Worm (Caenorhabditis elegans) whole organism, L3 larva: Measurements from ENCODE around the gene dpy-28.
A peak's percentile ranks its signal among the peaks of the same experiment; 100 is the strongest.

ENCODE experiments used
- R02D3.7 ChIP-seq: fragments of 150-350 bp; optimal IDR thresholded peaks from 2 replicates; lab custom pipeline; 2014; ENCODE audit warnings: missing biosample characterization, missing genetic modification characterization
- ama-1 ChIP-seq: fragments of 150-350 bp; optimal IDR thresholded peaks from 2 replicates; lab custom pipeline; 2018
- ceh-28 ChIP-seq: fragments of 150-350 bp; optimal IDR thresholded peaks from 2 replicates; lab custom pipeline; 2014; ENCODE audit warnings: missing biosample characterization, missing genetic modification reagents, missing genetic modification characterization
- ceh-82 ChIP-seq: fragments of 150-350 bp; optimal IDR thresholded peaks from 2 replicates; lab custom pipeline; 2014; ENCODE audit warnings: missing biosample characterization, missing genetic modification characterization
- daf-12 ChIP-seq: fragments of 150-350 bp; optimal IDR thresholded peaks from 2 replicates; lab custom pipeline; 2014; ENCODE audit warnings: missing biosample characterization, missing genetic modification reagents, missing genetic modification characterization
- egl-27 ChIP-seq: sonication (generic microtip); optimal IDR thresholded peaks from 4 replicates; lab custom pipeline; 2017; ENCODE audit warnings: missing biosample characterization, missing genetic modification reagents, missing genetic modification characterization
- egl-5 ChIP-seq: fragments of 150-350 bp; optimal IDR thresholded peaks from 2 replicates; lab custom pipeline; 2017; ENCODE audit warnings: missing biosample characterization, missing genetic modification reagents, missing genetic modification characterization, inconsistent platforms
- elt-1 ChIP-seq: fragments of 150-350 bp; optimal IDR thresholded peaks from 2 replicates; lab custom pipeline; 2014; ENCODE audit warnings: missing biosample characterization, missing genetic modification characterization
- elt-2 ChIP-seq: sonication (generic microtip); optimal IDR thresholded peaks from 2 replicates; lab custom pipeline; 2016; ENCODE audit warnings: missing genetic modification reagents, mild to moderate bottlenecking, missing genetic modification characterization, missing compliant biosample characterization
- fkh-10 ChIP-seq: sonication (generic microtip); optimal IDR thresholded peaks from 2 replicates; lab custom pipeline; 2017; ENCODE audit warnings: missing biosample characterization, missing genetic modification reagents, missing genetic modification characterization
- fkh-2 ChIP-seq: fragments of 150-350 bp; optimal IDR thresholded peaks from 2 replicates; lab custom pipeline; 2014; ENCODE audit warnings: missing biosample characterization, missing genetic modification reagents, missing genetic modification characterization
- fos-1 ChIP-seq: fragments of 150-350 bp; optimal IDR thresholded peaks from 2 replicates; lab custom pipeline; 2014; ENCODE audit warnings: missing biosample characterization, missing genetic modification characterization
- hmg-11 ChIP-seq: sonication (generic microtip); optimal IDR thresholded peaks from 2 replicates; lab custom pipeline; 2016; ENCODE audit warnings: missing genetic modification characterization, missing compliant biosample characterization
- jun-1 ChIP-seq: fragments of 150-350 bp; optimal IDR thresholded peaks from 2 replicates; lab custom pipeline; 2014; ENCODE audit warnings: missing biosample characterization, missing genetic modification reagents, missing genetic modification characterization
- lin-15B ChIP-seq: fragments of 150-350 bp; optimal IDR thresholded peaks from 2 replicates; lab custom pipeline; 2014; ENCODE audit warnings: missing biosample characterization, missing genetic modification characterization
- lin-39 ChIP-seq: fragments of 150-350 bp; optimal IDR thresholded peaks from 2 replicates; lab custom pipeline; 2018; ENCODE audit warnings: missing biosample characterization, missing genetic modification reagents, missing genetic modification characterization
- mdl-1 ChIP-seq: fragments of 150-350 bp; optimal IDR thresholded peaks from 2 replicates; lab custom pipeline; 2014; ENCODE audit warnings: missing biosample characterization, missing genetic modification characterization
- mml-1 ChIP-seq: fragments of 150-350 bp; sonication (generic microtip); optimal IDR thresholded peaks from 3 replicates; lab custom pipeline; 2014; ENCODE audit warnings: missing biosample characterization, missing genetic modification characterization
- nfya-1 ChIP-seq: sonication (generic microtip); optimal IDR thresholded peaks from 2 replicates; lab custom pipeline; 2017; ENCODE audit warnings: missing genetic modification characterization, mild to moderate bottlenecking, missing compliant biosample characterization, antibody characterized with exemption, moderate library complexity; ENCODE audit not compliant: insufficient read depth
- nhr-11 ChIP-seq: fragments of 150-350 bp; optimal IDR thresholded peaks from 2 replicates; lab custom pipeline; 2014; ENCODE audit warnings: missing biosample characterization, missing genetic modification characterization
- nhr-23 ChIP-seq: fragments of 150-350 bp; optimal IDR thresholded peaks from 2 replicates; lab custom pipeline; 2014; ENCODE audit warnings: missing biosample characterization, missing genetic modification reagents, missing genetic modification characterization
- nhr-237 ChIP-seq: fragments of 150-350 bp; optimal IDR thresholded peaks from 2 replicates; lab custom pipeline; 2014; ENCODE audit warnings: missing biosample characterization, missing genetic modification characterization
- nhr-43 ChIP-seq: sonication (generic microtip); optimal IDR thresholded peaks from 2 replicates; lab custom pipeline; 2016; ENCODE audit warnings: mild to moderate bottlenecking, missing genetic modification characterization, missing compliant biosample characterization; ENCODE audit not compliant: poor library complexity, severe bottlenecking
- nhr-76 ChIP-seq: fragments of 150-350 bp; sonication (generic microtip); optimal IDR thresholded peaks from 5 replicates; lab custom pipeline; 2014; ENCODE audit warnings: missing biosample characterization, missing genetic modification characterization
- pha-4 ChIP-seq: fragments of 150-350 bp; optimal IDR thresholded peaks from 2 replicates; lab custom pipeline; 2014; ENCODE audit warnings: missing biosample characterization, missing genetic modification reagents, missing genetic modification characterization
- pqm-1 ChIP-seq: fragments of 150-350 bp; optimal IDR thresholded peaks from 2 replicates; lab custom pipeline; 2017; ENCODE audit warnings: missing biosample characterization, missing genetic modification characterization, inconsistent platforms
- tbx-2 ChIP-seq: sonication (generic microtip); optimal IDR thresholded peaks from 2 replicates; lab custom pipeline; 2016; ENCODE audit warnings: mild to moderate bottlenecking, missing genetic modification characterization, missing compliant biosample characterization
- ztf-11 ChIP-seq: fragments of 150-350 bp; optimal IDR thresholded peaks from 2 replicates; lab custom pipeline; 2014; ENCODE audit warnings: missing biosample characterization, missing genetic modification characterization
- ztf-4 ChIP-seq: fragments of 150-350 bp; optimal IDR thresholded peaks from 2 replicates; lab custom pipeline; 2014; ENCODE audit warnings: missing biosample characterization, missing genetic modification characterization

The dpy-28 gene

DNA sequence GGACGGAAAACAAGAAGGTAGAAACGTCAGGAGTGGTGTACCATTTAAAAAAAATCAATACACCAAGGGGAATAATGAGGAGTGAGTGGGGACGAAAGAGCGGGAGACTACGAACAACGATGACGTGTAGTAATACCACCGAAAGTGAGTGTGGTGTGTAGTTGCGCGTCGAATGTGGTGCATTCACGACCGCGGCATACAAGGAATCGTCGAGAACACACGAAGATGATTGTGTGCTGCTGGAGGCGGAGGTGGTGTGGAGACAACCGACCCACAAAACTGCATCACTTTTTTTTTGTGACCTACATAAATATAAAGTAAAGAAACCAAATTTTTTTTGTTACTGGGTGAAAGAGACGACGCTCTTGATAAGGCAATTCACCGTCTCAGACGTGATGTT lies 55.4 kb downstream of the dpy-28 start (continued):
- TF ChIP-seq nfya-1 (tag; lab: Kevin White, UChicago), result peak; percentile 75
- peak; percentile 50 for TF ChIP-seq ama-1 (lab: Kevin White, UChicago)
- TF ChIP-seq fkh-2, result no peak
- no peak for TF ChIP-seq fkh-10 (GFP tag; lab: Kevin White, UChicago)
- no peak for TF ChIP-seq mdl-1 (tag; lab: Kevin White, UChicago)
- no peak for TF ChIP-seq egl-27
- no peak for TF ChIP-seq ztf-11 (tag; lab: Kevin White, UChicago)
- peak; percentile 33 for TF ChIP-seq ceh-28 (tag; lab: Kevin White, UChicago)

DNA sequence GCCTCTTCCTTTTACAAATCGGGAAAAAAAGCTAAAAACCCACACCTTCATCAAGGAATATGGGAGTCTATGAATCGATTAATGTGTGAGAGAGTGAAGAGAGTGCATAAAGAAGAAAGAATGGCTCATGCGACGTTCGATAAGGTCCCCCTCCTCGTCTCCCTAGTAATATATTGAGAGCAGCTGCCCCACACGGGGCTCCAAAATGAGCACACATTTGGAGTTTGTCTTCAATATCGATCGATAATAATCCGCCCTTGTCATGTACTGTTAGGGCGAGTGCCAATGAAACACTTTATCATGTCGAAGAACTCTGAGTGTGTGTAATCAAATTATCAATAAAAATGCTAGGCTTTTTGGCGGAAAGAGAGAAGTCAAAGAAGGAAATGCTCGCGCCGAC lies 56.3 kb downstream of the dpy-28 start:
- TF ChIP-seq pha-4 (tag; lab: Kevin White, UChicago) (peak; percentile 34), elt-2 (tag; lab: Kevin White, UChicago) (peak; percentile 50), mml-1 (tag; lab: Kevin White, UChicago) (no peak), ama-1 (lab: Kevin White, UChicago) (peak; percentile 22)

DNA sequence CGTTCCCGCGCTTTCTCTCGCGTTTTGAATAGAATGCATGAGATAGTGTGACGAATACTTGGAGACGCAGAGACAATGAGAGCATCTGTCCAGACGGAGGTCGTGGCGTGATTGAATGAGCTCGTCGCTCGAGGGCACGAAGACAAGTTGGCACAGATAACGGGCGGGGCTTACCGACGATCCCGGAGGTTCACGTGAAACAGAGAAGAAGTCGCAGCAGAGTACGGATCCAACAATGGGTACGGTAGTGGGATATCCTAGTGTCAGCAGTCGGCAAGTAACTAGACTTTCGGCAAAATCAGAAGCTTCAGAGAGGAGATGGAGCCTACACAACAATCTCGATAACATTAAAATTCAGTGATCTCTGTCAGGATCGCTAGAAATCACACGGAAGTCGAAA lies 56.8 kb downstream of the dpy-28 start:
- no peak for TF ChIP-seq fos-1 (tag; lab: Kevin White, UChicago)
- peak; percentile 83 for TF ChIP-seq nhr-11
- no peak for TF ChIP-seq ceh-28 (tag; lab: Kevin White, UChicago)
- TF ChIP-seq lin-15B, result no peak
- no peak for TF ChIP-seq ztf-4 (tag; lab: Kevin White, UChicago)
- TF ChIP-seq jun-1, result no peak
- no peak for TF ChIP-seq hmg-11 (tag; lab: Kevin White, UChicago)
- TF ChIP-seq nfya-1 (tag; lab: Kevin White, UChicago), result peak; percentile 57
- no peak for TF ChIP-seq nhr-76 (tag; lab: Kevin White, UChicago)
- peak; percentile 29 for TF ChIP-seq lin-39 (tag; lab: Kevin White, UChicago)
- TF ChIP-seq ceh-82, result no peak
- no peak for TF ChIP-seq pha-4 (tag; lab: Kevin White, UChicago)
- TF ChIP-seq daf-12 (tag; lab: Kevin White, UChicago), result no peak
- TF ChIP-seq elt-1 (tag; lab: Kevin White, UChicago), result no peak
- TF ChIP-seq ama-1 (lab: Kevin White, UChicago), result peak; percentile 7
- TF ChIP-seq egl-5 (tag; lab: Kevin White, UChicago), result peak; percentile 5
- no peak for TF ChIP-seq pqm-1 (tag; lab: Kevin White, UChicago)
- TF ChIP-seq nhr-43 (tag; lab: Kevin White, UChicago), result no peak
- no peak for TF ChIP-seq R02D3.7
- no peak for TF ChIP-seq ztf-11 (tag; lab: Kevin White, UChicago)
- no peak for TF ChIP-seq tbx-2
- no peak for TF ChIP-seq nhr-237 (tag; lab: Kevin White, UChicago)

DNA sequence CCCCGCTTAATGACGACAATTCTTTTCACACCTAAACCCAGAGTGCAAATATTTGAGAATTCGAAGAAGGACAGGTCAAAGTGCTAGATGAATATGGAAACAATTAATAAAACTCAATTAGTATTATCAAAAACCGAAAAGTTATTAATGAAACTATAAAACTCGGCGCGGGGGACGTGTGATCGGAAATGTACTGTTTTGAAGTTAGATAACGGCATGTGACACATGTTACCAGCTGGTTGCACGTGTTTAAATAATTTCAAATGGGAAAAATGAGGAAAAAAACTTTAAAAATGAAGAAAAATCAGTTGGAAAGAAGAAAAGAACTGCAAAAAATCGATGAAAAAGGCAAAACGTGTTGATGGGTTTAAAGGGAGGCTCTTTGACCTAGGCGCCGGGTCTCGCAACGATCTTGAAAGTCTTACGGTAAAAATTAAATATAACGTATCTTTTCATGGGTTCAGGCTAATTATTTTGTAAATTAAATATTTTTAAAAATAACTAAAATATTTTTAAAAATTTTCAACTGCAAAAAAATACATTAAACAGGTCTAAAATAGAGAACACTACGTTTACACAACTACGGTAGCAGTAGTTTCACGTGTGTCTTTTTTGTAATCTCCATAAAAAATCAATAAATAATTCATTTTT lies 57.8 kb downstream of the dpy-28 start:
- TF ChIP-seq egl-5 (tag; lab: Kevin White, UChicago) (no peak), pqm-1 (tag; lab: Kevin White, UChicago) (peak; percentile 68), elt-2 (tag; lab: Kevin White, UChicago) (peak; percentile 67), pha-4 (tag; lab: Kevin White, UChicago) (peak; percentile 14), hmg-11 (tag; lab: Kevin White, UChicago) (no peak)
- TF ChIP-seq, all 47 proteins: peak for 3

DNA sequence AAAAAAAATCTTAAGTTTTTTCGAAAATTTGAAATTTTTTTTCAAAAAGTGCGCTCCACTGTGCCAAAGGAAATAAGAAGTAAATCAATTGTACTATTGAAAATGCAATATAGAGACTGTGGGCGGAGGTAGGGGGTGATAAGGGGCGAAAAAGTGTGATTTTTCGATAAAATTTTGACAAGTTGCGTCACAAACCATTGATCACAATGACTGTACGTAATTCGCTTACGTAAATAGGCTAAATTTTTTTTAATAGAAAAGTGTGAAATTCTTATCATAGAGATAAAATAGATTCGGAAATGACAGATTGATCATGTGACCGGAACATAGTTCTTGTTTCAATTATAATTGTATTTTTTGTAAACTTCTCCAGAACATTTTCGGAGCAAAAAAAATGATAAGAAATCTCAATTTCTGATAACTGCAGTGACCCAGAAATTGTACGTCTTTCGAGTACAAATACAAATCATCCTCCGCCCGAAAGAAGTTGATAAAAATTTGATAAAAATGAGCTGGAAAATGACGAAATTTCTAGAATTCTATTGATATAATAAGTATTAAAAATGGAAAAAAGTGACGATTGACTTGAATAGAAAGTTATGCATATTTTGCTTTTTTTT lies 59.7 kb downstream of the dpy-28 start:
- TF ChIP-seq elt-2 (tag; lab: Kevin White, UChicago) (peak; percentile 98), nhr-23 (tag; lab: Kevin White, UChicago) (no peak), jun-1 (peak; percentile 47), pqm-1 (tag; lab: Kevin White, UChicago) (peak; percentile 81), pha-4 (tag; lab: Kevin White, UChicago) (peak; percentile 34)

DNA sequence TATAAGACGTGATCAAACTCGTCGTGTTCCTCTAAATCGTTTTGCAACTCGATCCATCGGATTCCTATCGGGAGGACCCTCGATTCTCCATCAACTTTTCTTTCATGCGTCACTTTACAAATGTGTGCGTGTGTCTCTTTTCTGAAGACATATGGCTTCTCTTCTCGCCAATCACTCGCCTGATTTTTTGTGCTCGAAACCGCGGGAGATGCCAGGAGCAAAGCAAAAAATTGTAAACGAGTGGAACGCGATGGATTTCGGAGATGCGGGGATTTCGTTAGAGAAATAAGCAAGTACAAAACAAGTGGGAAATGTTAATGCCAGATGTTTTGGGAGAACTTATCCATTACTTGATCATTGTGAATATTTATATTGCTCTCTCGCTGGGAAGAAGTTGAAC lies 61.3 kb downstream of the dpy-28 start:
- no peak for TF ChIP-seq pqm-1 (tag; lab: Kevin White, UChicago)
- peak; percentile 4 for TF ChIP-seq egl-5 (tag; lab: Kevin White, UChicago)
